Fruit fly (Drosophila melanogaster) whole organism, embryonic: ENCODE results near the gene Twdlalpha.

Source experiments
- Atf-2 ChIP-seq: fragments of 200-800 bp; sonication (Bioruptor generic); optimal IDR thresholded peaks from 2 replicates; lab custom pipeline; 2016; ENCODE audit warnings: missing biosample characterization, missing genetic modification characterization
- Atf3 ChIP-seq: fragments of 200-800 bp; sonication (Bioruptor generic); optimal IDR thresholded peaks from 3 replicates; lab custom pipeline; 2016; ENCODE audit warnings: missing biosample characterization, missing genetic modification characterization
- BEAF-32 ChIP-seq: fragments of 200-800 bp; sonication (Bioruptor generic); optimal IDR thresholded peaks from 3 replicates; lab custom pipeline; 2017; ENCODE audit warnings: missing biosample characterization, missing genetic modification characterization, mild to moderate bottlenecking, moderate library complexity, missing genetic modification reagents
- Bteb2 ChIP-seq: fragments of 200-800 bp; sonication (Bioruptor generic); optimal IDR thresholded peaks from 2 replicates; lab custom pipeline; 2016; ENCODE audit warnings: missing biosample characterization, missing genetic modification characterization
- CG10147 ChIP-seq: fragments of 200-800 bp; sonication (Bioruptor generic); optimal IDR thresholded peaks from 2 replicates; lab custom pipeline; 2019; ENCODE audit warnings: missing biosample characterization, mild to moderate bottlenecking, missing genetic modification characterization, moderate library complexity
- CG10366 ChIP-seq: fragments of 200-800 bp; sonication (Bioruptor generic); IDR thresholded peaks from 2 replicates; pipeline ENCODE4 v1.3.6; 2022; ENCODE audit warnings: missing biosample characterization, missing genetic modification characterization
- CG13123 ChIP-seq: fragments of 200-800 bp; sonication (Bioruptor generic); optimal IDR thresholded peaks from 2 replicates; lab custom pipeline; 2016; ENCODE audit warnings: missing biosample characterization, missing genetic modification characterization
- CG14667 ChIP-seq: fragments of 200-800 bp; sonication (Bioruptor generic); IDR thresholded peaks from 2 replicates; pipeline ENCODE4 v1.3.6; 2022; ENCODE audit warnings: missing biosample characterization, missing genetic modification characterization
- CG15696 ChIP-seq: fragments of 200-800 bp; sonication (Bioruptor generic); optimal IDR thresholded peaks from 2 replicates; lab custom pipeline; 2019; ENCODE audit warnings: missing biosample characterization, mild to moderate bottlenecking, missing genetic modification characterization, moderate library complexity
- CG17186 ChIP-seq: fragments of 200-800 bp; sonication (Bioruptor generic); optimal IDR thresholded peaks from 3 replicates; lab custom pipeline; 2017; ENCODE audit warnings: missing biosample characterization, missing genetic modification reagents, missing genetic modification characterization
- CG17385 ChIP-seq: fragments of 200-800 bp; sonication (Bioruptor generic); optimal IDR thresholded peaks from 3 replicates; lab custom pipeline; 2018; ENCODE audit warnings: missing biosample characterization, mild to moderate bottlenecking, missing genetic modification characterization
- CG1832 ChIP-seq: fragments of 200-800 bp; sonication (Bioruptor generic); optimal IDR thresholded peaks from 2 replicates; lab custom pipeline; 2017; ENCODE audit warnings: missing biosample characterization, mild to moderate bottlenecking, missing genetic modification characterization, inconsistent platforms
- CG30403 ChIP-seq: fragments of 200-800 bp; sonication (Bioruptor generic); optimal IDR thresholded peaks from 3 replicates; lab custom pipeline; 2016; ENCODE audit warnings: missing biosample characterization, missing genetic modification characterization
- CG31388 ChIP-seq: fragments of 200-800 bp; sonication (Bioruptor generic); optimal IDR thresholded peaks from 2 replicates; lab custom pipeline; 2016; ENCODE audit warnings: missing biosample characterization, missing genetic modification characterization
- CG31441 ChIP-seq: fragments of 200-800 bp; sonication (Bioruptor generic); IDR thresholded peaks from 2 replicates; pipeline ENCODE4 v1.3.6; 2022; ENCODE audit warnings: missing biosample characterization, missing genetic modification characterization
- CG3838 ChIP-seq: fragments of 200-800 bp; sonication (Bioruptor generic); optimal IDR thresholded peaks from 3 replicates; lab custom pipeline; 2016; ENCODE audit warnings: missing biosample characterization, missing genetic modification characterization
- CG42726 ChIP-seq: fragments of 200-800 bp; sonication (Bioruptor generic); IDR thresholded peaks from 2 replicates; pipeline ENCODE4 v1.3.6; 2022; ENCODE audit warnings: missing biosample characterization, missing genetic modification characterization; ENCODE audit not compliant: partially characterized antibody
- CG4617 ChIP-seq: fragments of 200-800 bp; sonication (Bioruptor generic); optimal IDR thresholded peaks from 3 replicates; lab custom pipeline; 2016; ENCODE audit warnings: missing biosample characterization, missing genetic modification characterization, borderline replicate concordance
- CG5180 ChIP-seq: fragments of 200-800 bp; sonication (Bioruptor generic); optimal IDR thresholded peaks from 3 replicates; lab custom pipeline; 2017; ENCODE audit warnings: missing biosample characterization, missing genetic modification characterization, mild to moderate bottlenecking, moderate library complexity, missing genetic modification reagents
- CG7271 ChIP-seq: fragments of 200-800 bp; sonication (Bioruptor generic); optimal IDR thresholded peaks from 2 replicates; lab custom pipeline; 2018; ENCODE audit warnings: missing biosample characterization, mild to moderate bottlenecking, missing genetic modification characterization, moderate library complexity
- CG7745 ChIP-seq: fragments of 200-800 bp; sonication (Bioruptor generic); optimal IDR thresholded peaks from 2 replicates; lab custom pipeline; 2018; ENCODE audit warnings: missing biosample characterization, mild to moderate bottlenecking, missing genetic modification characterization, moderate library complexity
- CG9727 ChIP-seq: fragments of 200-800 bp; sonication (Bioruptor generic); optimal IDR thresholded peaks from 3 replicates; lab custom pipeline; 2017; ENCODE audit warnings: missing biosample characterization, mild to moderate bottlenecking, missing genetic modification characterization
- CG9797 ChIP-seq: fragments of 200-800 bp; sonication (Bioruptor generic); optimal IDR thresholded peaks from 3 replicates; lab custom pipeline; 2018; ENCODE audit warnings: missing biosample characterization, mild to moderate bottlenecking, missing genetic modification characterization
- CG9817 ChIP-seq: fragments of 200-800 bp; sonication (Bioruptor generic); optimal IDR thresholded peaks from 2 replicates; lab custom pipeline; 2018; ENCODE audit warnings: missing biosample characterization, mild to moderate bottlenecking, missing genetic modification characterization, moderate library complexity
- CTCF ChIP-seq: fragments of 200-800 bp; sonication (Bioruptor generic); optimal IDR thresholded peaks from 2 replicates; lab custom pipeline; 2017; ENCODE audit warnings: missing biosample characterization, mild to moderate bottlenecking, missing genetic modification characterization, moderate library complexity
- Camta ChIP-seq: fragments of 200-800 bp; sonication (Bioruptor generic); optimal IDR thresholded peaks from 2 replicates; lab custom pipeline; 2016; ENCODE audit warnings: missing biosample characterization, missing genetic modification characterization
- Dp ChIP-seq: fragments of 200-800 bp; sonication (Bioruptor generic); optimal IDR thresholded peaks from 2 replicates; lab custom pipeline; 2018; ENCODE audit warnings: missing biosample characterization, mild to moderate bottlenecking, missing genetic modification characterization, moderate library complexity
- E2f2 ChIP-seq: fragments of 200-800 bp; sonication (Bioruptor generic); IDR thresholded peaks from 2 replicates; pipeline ENCODE4 v1.3.6; 2022; ENCODE audit warnings: missing biosample characterization, missing genetic modification characterization
- ERR ChIP-seq: fragments of 200-800 bp; sonication (Bioruptor generic); optimal IDR thresholded peaks from 2 replicates; lab custom pipeline; 2016; ENCODE audit warnings: missing biosample characterization, missing genetic modification characterization
- Gsc ChIP-seq: fragments of 200-800 bp; sonication (Bioruptor generic); IDR thresholded peaks from 2 replicates; pipeline ENCODE4 v1.3.6; 2022; ENCODE audit warnings: missing biosample characterization, missing genetic modification characterization
- Hmx ChIP-seq: fragments of 200-800 bp; sonication (Bioruptor generic); optimal IDR thresholded peaks from 2 replicates; lab custom pipeline; 2016; ENCODE audit warnings: missing biosample characterization, missing genetic modification characterization
- Kr ChIP-seq: fragments of 200-800 bp; sonication (Bioruptor generic); optimal IDR thresholded peaks from 2 replicates; lab custom pipeline; 2017; ENCODE audit warnings: missing biosample characterization, mild to moderate bottlenecking, missing genetic modification characterization
- Mes4 ChIP-seq: fragments of 200-800 bp; sonication (Bioruptor generic); optimal IDR thresholded peaks from 2 replicates; lab custom pipeline; 2016; ENCODE audit warnings: missing biosample characterization, missing genetic modification characterization
- ara ChIP-seq: fragments of 200-800 bp; sonication (Bioruptor generic); IDR thresholded peaks from 2 replicates; pipeline ENCODE4 v1.3.6; 2022; ENCODE audit warnings: missing biosample characterization, missing genetic modification characterization
- az2 ChIP-seq: fragments of 200-800 bp; sonication (Bioruptor generic); optimal IDR thresholded peaks from 3 replicates; lab custom pipeline; 2016; ENCODE audit warnings: missing biosample characterization, missing genetic modification characterization
- br ChIP-seq: fragments of >200 bp; optimal IDR thresholded peaks from 2 replicates; lab custom pipeline; 2017
- ci ChIP-seq: fragments of 200-800 bp; sonication (Bioruptor generic); IDR thresholded peaks from 3 replicates; pipeline ENCODE4 v1.3.6; 2022; ENCODE audit warnings: missing biosample characterization, missing genetic modification characterization
- da ChIP-seq: fragments of 200-800 bp; sonication (Bioruptor generic); optimal IDR thresholded peaks from 2 replicates; lab custom pipeline; 2016; ENCODE audit warnings: missing biosample characterization, missing genetic modification characterization
- danr ChIP-seq: fragments of 200-800 bp; sonication (Bioruptor generic); IDR thresholded peaks from 2 replicates; pipeline ENCODE4 v1.3.6; 2022; ENCODE audit warnings: missing biosample characterization, missing genetic modification characterization
- emc ChIP-seq: fragments of 200-800 bp; sonication (Bioruptor generic); optimal IDR thresholded peaks from 2 replicates; lab custom pipeline; 2016; ENCODE audit warnings: missing biosample characterization, missing genetic modification characterization
- fd64A ChIP-seq: fragments of 200-800 bp; sonication (Bioruptor generic); optimal IDR thresholded peaks from 3 replicates; lab custom pipeline; 2018; ENCODE audit warnings: missing biosample characterization, mild to moderate bottlenecking, missing genetic modification characterization
- fru ChIP-seq: fragments of >200 bp; optimal IDR thresholded peaks from 2 replicates; lab custom pipeline; 2017
- kay ChIP-seq: fragments of 200-800 bp; sonication (Bioruptor generic); optimal IDR thresholded peaks from 2 replicates; lab custom pipeline; 2016; ENCODE audit warnings: missing biosample characterization, missing genetic modification characterization
- luna ChIP-seq: fragments of 200-800 bp; sonication (Bioruptor generic); optimal IDR thresholded peaks from 2 replicates; lab custom pipeline; 2016; ENCODE audit warnings: missing biosample characterization, missing genetic modification characterization
- mld ChIP-seq: fragments of 200-800 bp; sonication (Bioruptor generic); IDR thresholded peaks from 3 replicates; pipeline ENCODE4 v1.3.6; 2022; ENCODE audit warnings: missing biosample characterization, missing genetic modification characterization; ENCODE audit not compliant: partially characterized antibody
- onecut ChIP-seq: fragments of 200-800 bp; sonication (Bioruptor generic); IDR thresholded peaks from 2 replicates; pipeline ENCODE4 v1.3.6; 2022; ENCODE audit warnings: missing biosample characterization, missing genetic modification characterization
- org-1 ChIP-seq: fragments of 200-800 bp; sonication (Bioruptor generic); optimal IDR thresholded peaks from 2 replicates; lab custom pipeline; 2017; ENCODE audit warnings: missing biosample characterization, missing genetic modification characterization
- pb ChIP-seq: fragments of 200-800 bp; sonication (Bioruptor generic); optimal IDR thresholded peaks from 3 replicates; lab custom pipeline; 2016; ENCODE audit warnings: missing biosample characterization, missing genetic modification characterization
- row ChIP-seq: fragments of 200-800 bp; sonication (Bioruptor generic); IDR thresholded peaks from 3 replicates; pipeline ENCODE4 v1.3.6; 2022; ENCODE audit warnings: missing biosample characterization, missing genetic modification characterization
- tna ChIP-seq: fragments of 200-800 bp; sonication (Bioruptor generic); IDR thresholded peaks from 2 replicates; pipeline ENCODE4 v1.3.6; 2022; ENCODE audit warnings: missing biosample characterization, missing genetic modification characterization; ENCODE audit not compliant: partially characterized antibody
- usp ChIP-seq: fragments of >200 bp; optimal IDR thresholded peaks from 2 replicates; lab custom pipeline; 2017; ENCODE audit warnings: missing biosample characterization, missing genetic modification characterization
- wek ChIP-seq: fragments of 200-800 bp; sonication (Bioruptor generic); optimal IDR thresholded peaks from 3 replicates; lab custom pipeline; 2018; ENCODE audit warnings: missing biosample characterization, mild to moderate bottlenecking, missing genetic modification characterization, moderate library complexity

Twdlalpha gene

dm6 chrX:16751579-16752156 is 9.0 kb downstream of the Twdlalpha start, which contains the start of gene goe (continued):
- TF ChIP-seq CG17385 (peak; percentile 73), CG30403 (GFP tag; lab: Kevin White, UChicago) (peak; percentile 82), CG31441 (GFP tag; lab: Robert Waterston, UW) (0 out of 2 replicates have a peak, but pooled peaks have one; percentile 32), ci (GFP tag; lab: Robert Waterston, UW) (peak; percentile 96), Hmx (GFP tag; lab: Kevin White, UChicago) (peak; percentile 42), Mes4 (GFP tag; lab: Kevin White, UChicago) (peak; percentile 85), CG10147 (GFP tag; lab: Kevin White, UChicago) (peak; percentile 49), kay (GFP tag; lab: Kevin White, UChicago) (peak; percentile 38), CG10366 (GFP tag; lab: Robert Waterston, UW) (peak; percentile 75), az2 (GFP tag; lab: Kevin White, UChicago) (peak; percentile 65), row (GFP tag; lab: Robert Waterston, UW) (peak; percentile 76), CG14667 (GFP tag; lab: Robert Waterston, UW) (peak; percentile 66), CTCF (GFP tag; lab: Kevin White, UChicago) (peak; percentile 79), CG7745 (no peak), CG15696 (no peak), CG5180 (GFP tag; lab: Kevin White, UChicago) (no peak), BEAF-32 (peak; percentile 97), emc (peak; percentile 59), usp (GFP tag; lab: Kevin White, UChicago) (no peak), Camta (GFP tag; lab: Kevin White, UChicago) (peak; percentile 72), CG4617 (peak; percentile 25), Bteb2 (GFP tag; lab: Kevin White, UChicago) (peak; percentile 88), CG7271 (peak; percentile 76), Atf3 (GFP tag; lab: Kevin White, UChicago) (peak; percentile 74), da (GFP tag; lab: Kevin White, UChicago) (peak; percentile 75), CG9797 (GFP tag; lab: Kevin White, UChicago) (peak; percentile 41), wek (GFP tag; lab: Kevin White, UChicago) (peak; percentile 77), onecut (peak; percentile 50), Gsc (GFP tag; lab: Robert Waterston, UW) (no peak), fd64A (GFP tag; lab: Kevin White, UChicago) (no peak), Kr (GFP tag; lab: Kevin White, UChicago) (no peak), CG1832 (no peak), tna (GFP tag; lab: Robert Waterston, UW) (peak; percentile 44; the same call in 1 of the 2 replicates), CG13123 (GFP tag; lab: Kevin White, UChicago) (peak; percentile 81), luna (peak; percentile 89), br (no peak), CG9817 (tag; lab: Kevin White, UChicago) (peak; percentile 84), fru (lab: Kevin White, UChicago) (no peak), mld (GFP tag; lab: Robert Waterston, UW) (peak; percentile 65; the same call in 1 of the 3 replicates), CG17186 (GFP tag; lab: Kevin White, UChicago) (peak; percentile 78), pb (GFP tag; lab: Kevin White, UChicago) (peak; percentile 65), CG31388 (GFP tag; lab: Kevin White, UChicago) (no peak), ara (GFP tag; lab: Robert Waterston, UW) (peak; percentile 67), Atf-2 (peak; percentile 76), ERR (GFP tag; lab: Kevin White, UChicago) (peak; percentile 77), CG3838 (GFP tag; lab: Kevin White, UChicago) (peak; percentile 70), Dp (GFP tag; lab: Kevin White, UChicago) (peak; percentile 73), CG42726 (peak; percentile 95), danr (GFP tag; lab: Robert Waterston, UW) (0 out of 2 replicates have a peak, but pooled peaks have one; percentile 32), E2f2 (peak; percentile 83), org-1 (GFP tag; lab: Kevin White, UChicago) (peak; percentile 77), CG9727 (GFP tag; lab: Kevin White, UChicago) (peak; percentile 84)
